Worm (Caenorhabditis elegans): ENCODE results near the gene T26A8.4.

DNA sequence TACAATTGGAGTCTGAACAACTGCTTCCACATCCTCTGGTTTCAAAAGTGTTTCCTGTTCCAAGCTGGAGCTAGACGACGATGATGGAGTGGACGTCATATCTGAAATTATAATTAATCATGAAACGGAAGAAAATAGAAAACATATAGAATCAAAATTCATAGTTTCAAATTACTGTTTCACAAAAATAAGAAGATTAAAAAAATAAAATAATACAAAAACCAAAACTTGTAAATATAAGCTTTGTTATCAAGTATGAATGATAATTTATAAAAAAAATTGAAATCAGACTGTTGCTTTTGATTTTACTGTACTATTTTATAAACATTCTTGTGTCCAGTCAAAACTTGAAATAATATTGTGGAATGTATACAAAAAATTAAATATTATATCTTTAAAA lies 31.0 kb upstream of the T26A8.4 start, which contains the start of gene str-176:
- TF ChIP-seq nhr-84 (tag; optimal IDR thresholded peaks at IDR 0.05) (no peak), unc-30 (tag; optimal IDR thresholded peaks at IDR 0.05) (no peak), mep-1 (tag; optimal IDR thresholded peaks at IDR 0.05) (no peak), nhr-20 (tag; optimal IDR thresholded peaks at IDR 0.05) (no peak), elt-2 (tag; optimal IDR thresholded peaks at IDR 0.05) (no peak), ets-5 (GFP tag; IDR thresholded peaks at IDR 0.05) (no peak)

Measured in whole organism, L1 larva.